Fruit fly (Drosophila melanogaster): ENCODE data around the gene CG14073.
A peak's percentile ranks its signal among the peaks of the same experiment; 100 is the strongest.

The CG14073 gene

DNA sequence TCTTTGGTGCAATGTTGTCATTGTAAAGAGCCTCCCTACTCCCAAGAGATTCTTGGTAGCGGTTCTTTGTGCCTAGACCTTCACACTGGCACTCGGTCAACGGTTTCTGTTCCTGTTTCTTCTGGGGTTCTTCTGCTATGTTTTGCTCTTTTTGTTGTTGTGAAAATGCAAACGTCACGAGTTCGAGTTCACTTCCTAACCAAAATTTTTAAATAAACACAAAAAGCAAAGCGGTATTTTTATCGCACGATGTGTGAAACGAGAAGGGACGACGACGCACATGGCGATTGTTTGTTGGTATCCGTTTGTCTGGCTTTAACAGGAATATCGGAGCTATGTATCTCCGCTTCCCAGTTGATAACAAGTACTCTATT lies 19.5 kb upstream of the CG14073 start:
- TF ChIP-seq Abd-B (GFP tag; optimal IDR thresholded peaks at IDR 0.05) (no peak), foxo (GFP tag; optimal IDR thresholded peaks at IDR 0.05) (no peak), usp (GFP tag; optimal IDR thresholded peaks at IDR 0.05) (no peak), GATAd (GFP tag; optimal IDR thresholded peaks at IDR 0.05) (no peak), Vsx2 (GFP tag; optimal IDR thresholded peaks at IDR 0.05; ENCODE audit: partially characterized antibody) (no peak), rgr (GFP tag; optimal IDR thresholded peaks at IDR 0.05) (no peak), N (GFP tag; optimal IDR thresholded peaks at IDR 0.05) (no peak), Dfd (GFP tag; optimal IDR thresholded peaks at IDR 0.05) (no peak), sage (GFP tag; optimal IDR thresholded peaks at IDR 0.05) (no peak), h (GFP tag; optimal IDR thresholded peaks at IDR 0.05) (no peak), Hnf4 (GFP tag; optimal IDR thresholded peaks at IDR 0.05) (no peak), psq (GFP tag; optimal IDR thresholded peaks at IDR 0.05) (no peak), Sp1 (GFP tag; optimal IDR thresholded peaks at IDR 0.05) (no peak), lola (GFP tag; optimal IDR thresholded peaks at IDR 0.05) (no peak)

DNA sequence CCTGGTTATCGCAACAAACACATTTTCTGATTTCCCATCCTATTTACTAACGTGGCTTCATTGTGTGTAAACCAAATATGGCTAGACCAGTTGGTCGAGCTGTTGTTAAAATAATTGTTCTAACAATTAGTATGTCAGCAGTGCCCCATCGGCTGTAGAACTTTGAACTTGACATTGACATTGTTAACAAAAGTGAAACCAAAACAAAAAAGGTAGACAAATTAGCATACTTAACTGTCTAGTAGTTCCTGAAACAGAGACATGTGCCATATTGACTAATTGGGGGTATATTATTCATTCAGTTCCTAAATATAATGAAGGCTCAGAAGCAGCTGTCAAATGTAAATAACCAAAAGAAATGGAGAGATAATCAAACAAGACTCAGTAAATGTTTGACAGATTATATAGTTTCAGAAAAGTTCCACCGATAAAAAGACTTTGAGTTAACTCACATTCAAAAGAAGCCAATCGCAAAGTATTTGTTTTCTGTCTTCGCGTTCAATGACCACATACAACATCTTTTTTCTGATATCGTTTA lies 17.3 kb upstream of the CG14073 start:
- no peak for TF ChIP-seq HLH106 (tag; optimal IDR thresholded peaks at IDR 0.05)
- TF ChIP-seq Hr83 (GFP tag; optimal IDR thresholded peaks at IDR 0.05; ENCODE audit: poor library complexity, severe bottlenecking): no peak
- TF ChIP-seq ey (GFP tag; optimal IDR thresholded peaks at IDR 0.05): no peak

- TF ChIP-seq pan (optimal IDR thresholded peaks at IDR 0.05): no peak
- no peak for TF ChIP-seq sv (GFP tag; optimal IDR thresholded peaks at IDR 0.05)
- TF ChIP-seq rgr (GFP tag; optimal IDR thresholded peaks at IDR 0.05): no peak
- TF ChIP-seq psq (GFP tag; optimal IDR thresholded peaks at IDR 0.05): no peak
- TF ChIP-seq Sp1 (GFP tag; optimal IDR thresholded peaks at IDR 0.05): no peak
- TF ChIP-seq Mio (GFP tag; optimal IDR thresholded peaks at IDR 0.05): no peak
- no peak for TF ChIP-seq Abd-B (GFP tag; optimal IDR thresholded peaks at IDR 0.05)
- no peak for TF ChIP-seq br (GFP tag; optimal IDR thresholded peaks at IDR 0.05)
- TF ChIP-seq Hr83 (GFP tag; optimal IDR thresholded peaks at IDR 0.05; ENCODE audit: poor library complexity, severe bottlenecking): no peak
- TF ChIP-seq dsf (GFP tag; optimal IDR thresholded peaks at IDR 0.05; ENCODE audit: borderline replicate concordance): no peak
- no peak for TF ChIP-seq dl (GFP tag; optimal IDR thresholded peaks at IDR 0.05; ENCODE audit: insufficient read depth in 1 of 2, partially characterized antibody in 2 of 2)
- no peak for TF ChIP-seq ey (GFP tag; optimal IDR thresholded peaks at IDR 0.05)
- no peak for TF ChIP-seq woc (GFP tag; optimal IDR thresholded peaks at IDR 0.05)
- TF ChIP-seq Rel (GFP tag; optimal IDR thresholded peaks at IDR 0.05): no peak
- TF ChIP-seq Rel (tag; optimal IDR thresholded peaks at IDR 0.05): no peak
- TF ChIP-seq dmrt93B (GFP tag; optimal IDR thresholded peaks at IDR 0.05): no peak
- no peak for TF ChIP-seq Dif (GFP tag; optimal IDR thresholded peaks at IDR 0.05; ENCODE audit: partially characterized antibody)
- no peak for TF ChIP-seq jim (GFP tag; optimal IDR thresholded peaks at IDR 0.05)
- TF ChIP-seq GATAd (GFP tag; optimal IDR thresholded peaks at IDR 0.05): no peak
- TF ChIP-seq OdsH (GFP tag; optimal IDR thresholded peaks at IDR 0.05): no peak
These were observed 16.2 kb upstream of the CG14073 start for dm6 chr3L:18836658-18837057.

DNA sequence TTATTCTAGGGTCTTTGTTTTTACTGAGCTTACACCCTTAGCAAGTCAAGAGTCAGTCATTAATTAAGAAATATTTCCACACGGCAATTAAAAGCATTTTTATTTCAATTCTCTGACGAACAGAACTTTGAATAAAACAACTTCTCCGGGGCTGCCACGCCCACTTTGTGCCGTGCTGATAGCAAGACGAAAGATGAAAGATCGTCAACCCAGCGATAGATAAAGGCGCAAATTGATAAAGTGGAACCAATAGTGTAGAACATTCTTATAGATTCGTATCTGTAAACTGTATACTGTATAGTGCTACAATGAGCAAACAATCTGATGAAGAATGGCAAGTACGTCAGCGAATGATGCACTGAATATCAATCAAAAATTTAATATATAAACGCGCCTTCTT lies 14.4 kb upstream of the CG14073 start:
- TF ChIP-seq Vsx2 (GFP tag; optimal IDR thresholded peaks at IDR 0.05; ENCODE audit: partially characterized antibody) (no peak), Hr83 (GFP tag; optimal IDR thresholded peaks at IDR 0.05; ENCODE audit: poor library complexity, severe bottlenecking) (no peak), Rel (GFP tag; optimal IDR thresholded peaks at IDR 0.05) (no peak), Rel (tag; optimal IDR thresholded peaks at IDR 0.05) (no peak), sage (GFP tag; optimal IDR thresholded peaks at IDR 0.05) (no peak), ey (GFP tag; optimal IDR thresholded peaks at IDR 0.05) (no peak), h (GFP tag; optimal IDR thresholded peaks at IDR 0.05) (no peak), dsf (GFP tag; optimal IDR thresholded peaks at IDR 0.05; ENCODE audit: borderline replicate concordance) (no peak)

DNA sequence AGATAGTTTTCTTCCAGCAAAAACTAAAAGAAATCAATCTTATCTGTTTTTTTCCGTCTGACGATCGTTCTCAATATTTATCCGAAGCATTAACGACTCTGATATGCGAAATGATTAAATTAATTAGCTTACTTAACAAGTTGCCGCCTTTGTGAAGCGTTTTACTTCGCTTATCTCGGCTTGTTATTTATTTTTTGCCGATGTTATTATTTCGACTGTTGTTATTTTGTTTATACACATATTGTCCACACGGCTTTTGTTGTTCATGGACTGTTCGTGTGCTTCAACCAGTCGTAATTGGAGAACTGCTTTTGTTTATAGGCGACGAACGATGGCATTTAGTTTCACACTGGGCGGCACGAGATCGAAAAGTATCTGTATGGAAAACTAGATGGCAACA lies 12.8 kb upstream of the CG14073 start:
- no peak for TF ChIP-seq psq (GFP tag; optimal IDR thresholded peaks at IDR 0.05)
- TF ChIP-seq OdsH (GFP tag; optimal IDR thresholded peaks at IDR 0.05): peak; percentile 25
- no peak for TF ChIP-seq CG32264 (GFP tag; optimal IDR thresholded peaks at IDR 0.05)
- TF ChIP-seq foxo (GFP tag; optimal IDR thresholded peaks at IDR 0.05): no peak
- TF ChIP-seq N (GFP tag; optimal IDR thresholded peaks at IDR 0.05): no peak
- TF ChIP-seq lola (GFP tag; optimal IDR thresholded peaks at IDR 0.05): no peak
- TF ChIP-seq br (GFP tag; optimal IDR thresholded peaks at IDR 0.05): peak; percentile 30
- peak; percentile 1 for TF ChIP-seq rgr (GFP tag; optimal IDR thresholded peaks at IDR 0.05)
- TF ChIP-seq brk (GFP tag; optimal IDR thresholded peaks at IDR 0.05): no peak
- TF ChIP-seq Mio (GFP tag; optimal IDR thresholded peaks at IDR 0.05): no peak
- no peak for TF ChIP-seq Hnf4 (GFP tag; optimal IDR thresholded peaks at IDR 0.05)
- peak; percentile 42 for TF ChIP-seq Hr83 (GFP tag; optimal IDR thresholded peaks at IDR 0.05; ENCODE audit: poor library complexity, severe bottlenecking)
- peak; percentile 30 for TF ChIP-seq sage (GFP tag; optimal IDR thresholded peaks at IDR 0.05)
- TF ChIP-seq tai (GFP tag; optimal IDR thresholded peaks at IDR 0.05): peak; percentile 62
- TF ChIP-seq HLH106 (tag; optimal IDR thresholded peaks at IDR 0.05): no peak
- no peak for TF ChIP-seq Rel (GFP tag; optimal IDR thresholded peaks at IDR 0.05)
- no peak for TF ChIP-seq Rel (tag; optimal IDR thresholded peaks at IDR 0.05)
- peak; percentile 24 for TF ChIP-seq h (GFP tag; optimal IDR thresholded peaks at IDR 0.05)
- TF ChIP-seq Vsx2 (GFP tag; optimal IDR thresholded peaks at IDR 0.05; ENCODE audit: partially characterized antibody): peak; percentile 64
- no peak for TF ChIP-seq usp (GFP tag; optimal IDR thresholded peaks at IDR 0.05)
- no peak for TF ChIP-seq CrebA (GFP tag; optimal IDR thresholded peaks at IDR 0.05; ENCODE audit: borderline replicate concordance)
- TF ChIP-seq jim (GFP tag; optimal IDR thresholded peaks at IDR 0.05): no peak
